Fruit fly (Drosophila melanogaster) whole organism, adult: Measurements from ENCODE around the gene CG13698.
A peak's percentile ranks its signal among the peaks of the same experiment; 100 is the strongest.

Experiments
- CG11617 ChIP-seq: fragments of 200-800 bp; sonication (Bioruptor generic); optimal IDR thresholded peaks from 2 replicates; lab custom pipeline; 2017; ENCODE audit warnings: mild to moderate bottlenecking, missing biosample characterization, missing genetic modification reagents, missing genetic modification characterization
- CG12768 ChIP-seq: fragments of 200-800 bp; sonication (Bioruptor generic); optimal IDR thresholded peaks from 2 replicates; lab custom pipeline; 2017; ENCODE audit warnings: missing biosample characterization, missing genetic modification characterization, mild to moderate bottlenecking, moderate library complexity, missing genetic modification reagents
- CG14711 ChIP-seq: fragments of 200-800 bp; sonication (Bioruptor generic); optimal IDR thresholded peaks from 2 replicates; lab custom pipeline; 2018; ENCODE audit warnings: missing biosample characterization, mild to moderate bottlenecking, missing genetic modification characterization, moderate library complexity
- CG1620 ChIP-seq: fragments of 200-800 bp; sonication (Bioruptor generic); optimal IDR thresholded peaks from 2 replicates; lab custom pipeline; 2016; ENCODE audit warnings: missing biosample characterization, missing genetic modification characterization
- CG33017 ChIP-seq: fragments of 200-800 bp; sonication (Bioruptor generic); optimal IDR thresholded peaks from 2 replicates; lab custom pipeline; 2018; ENCODE audit warnings: missing biosample characterization, mild to moderate bottlenecking, missing genetic modification characterization, moderate library complexity
- CG5204 ChIP-seq: fragments of 200-800 bp; sonication (Bioruptor generic); optimal IDR thresholded peaks from 2 replicates; lab custom pipeline; 2016; ENCODE audit warnings: missing biosample characterization, missing genetic modification characterization
- CG7045 ChIP-seq: fragments of 200-800 bp; sonication (Bioruptor generic); optimal IDR thresholded peaks from 2 replicates; lab custom pipeline; 2017; ENCODE audit warnings: missing biosample characterization, mild to moderate bottlenecking, missing genetic modification characterization
- CG7101 ChIP-seq: fragments of 200-800 bp; sonication (Bioruptor generic); optimal IDR thresholded peaks from 2 replicates; lab custom pipeline; 2018; ENCODE audit warnings: missing biosample characterization, mild to moderate bottlenecking, missing genetic modification characterization, moderate library complexity
- Clk ChIP-seq: fragments of 200-800 bp; sonication (Bioruptor generic); optimal IDR thresholded peaks from 2 replicates; lab custom pipeline; 2017; ENCODE audit warnings: missing biosample characterization, missing genetic modification characterization
- Crg-1 ChIP-seq: fragments of 200-800 bp; sonication (Bioruptor generic); optimal IDR thresholded peaks from 2 replicates; lab custom pipeline; 2016; ENCODE audit warnings: missing biosample characterization, missing genetic modification characterization
- Hr96 ChIP-seq: fragments of 200-800 bp; sonication (Bioruptor generic); optimal IDR thresholded peaks from 2 replicates; lab custom pipeline; 2016; ENCODE audit warnings: missing biosample characterization, missing genetic modification characterization
- Mnt ChIP-seq: fragments of 200-800 bp; sonication (Bioruptor generic); optimal IDR thresholded peaks from 2 replicates; lab custom pipeline; 2016; ENCODE audit warnings: missing biosample characterization, mild to moderate bottlenecking, missing genetic modification characterization
- bab1 ChIP-seq: fragments of 200-800 bp; sonication (Bioruptor generic); optimal IDR thresholded peaks from 3 replicates; lab custom pipeline; 2019; ENCODE audit warnings: missing biosample characterization, mild to moderate bottlenecking, missing genetic modification characterization, moderate library complexity
- cic ChIP-seq: fragments of 200-800 bp; sonication (Bioruptor generic); optimal IDR thresholded peaks from 2 replicates; lab custom pipeline; 2017; ENCODE audit warnings: missing biosample characterization, mild to moderate bottlenecking, missing genetic modification characterization, moderate library complexity
- cnc ChIP-seq, 2 experiments: fragments of >200 bp; optimal IDR thresholded peaks; 2 replicates each; lab custom pipeline; 2017
- kay ChIP-seq: fragments of 200-800 bp; sonication (Bioruptor generic); peaks from one replicate; lab custom pipeline; 2016; ENCODE audit warnings: missing biosample characterization, missing genetic modification characterization, borderline replicate concordance
- ovo ChIP-seq: fragments of 200-800 bp; sonication (Bioruptor generic); optimal IDR thresholded peaks from 2 replicates; lab custom pipeline; 2016; ENCODE audit warnings: missing biosample characterization, missing genetic modification characterization
- pad ChIP-seq: fragments of 200-800 bp; sonication (Bioruptor generic); optimal IDR thresholded peaks from 3 replicates; lab custom pipeline; 2017; ENCODE audit warnings: missing biosample characterization, missing genetic modification characterization, mild to moderate bottlenecking, moderate library complexity, missing genetic modification reagents
- tj ChIP-seq: fragments of 200-800 bp; sonication (Bioruptor generic); optimal IDR thresholded peaks from 3 replicates; lab custom pipeline; 2017; ENCODE audit warnings: missing biosample characterization, mild to moderate bottlenecking, missing genetic modification characterization, moderate library complexity
- toe ChIP-seq: fragments of 200-800 bp; sonication (Bioruptor generic); optimal IDR thresholded peaks from 2 replicates; lab custom pipeline; 2016; ENCODE audit warnings: missing biosample characterization, missing genetic modification characterization

CG13698 gene

dm6 chr3L:18144620-18145019 lies 38.7 kb upstream of the CG13698 start:
- TF ChIP-seq bab1 (GFP tag; lab: Kevin White, UChicago): no peak
- no peak for TF ChIP-seq toe (GFP tag; lab: Kevin White, UChicago)
- no peak for TF ChIP-seq CG7101 (tag; lab: Kevin White, UChicago)
- no peak for TF ChIP-seq CG33017
- no peak for TF ChIP-seq Hr96
- no peak for TF ChIP-seq CG7045
- no peak for TF ChIP-seq pad (GFP tag; lab: Kevin White, UChicago)
- TF ChIP-seq kay: no peak

- TF ChIP-seq CG7045 (no peak), CG11617 (no peak), bab1 (GFP tag; lab: Kevin White, UChicago) (no peak), CG7101 (tag; lab: Kevin White, UChicago) (peak; percentile 25), ovo (peak; percentile 27)
Observed at dm6 chr3L:18142969-18143368, 37.0 kb upstream of the CG13698 start.

- peak; percentile 16 for TF ChIP-seq Hr96
- TF ChIP-seq bab1 (GFP tag; lab: Kevin White, UChicago): peak; percentile 16
- TF ChIP-seq CG12768 (GFP tag; lab: Kevin White, UChicago): peak; percentile 8
- no peak for TF ChIP-seq CG7101 (tag; lab: Kevin White, UChicago)
Observed at dm6 chr3L:18139184-18139629, 33.3 kb upstream of the CG13698 start, which contains the start of gene geko. geko (plus strand) TSS chr3L:18139402.

dm6 chr3L:18138280-18138679 lies 32.3 kb upstream of the CG13698 start:
- no peak for TF ChIP-seq CG7045
- TF ChIP-seq CG33017: no peak
- TF ChIP-seq CG5204 (GFP tag; lab: Kevin White, UChicago): no peak
- TF ChIP-seq cic (GFP tag; lab: Kevin White, UChicago): no peak
- TF ChIP-seq Clk (GFP tag; lab: Kevin White, UChicago): no peak
- no peak for TF ChIP-seq CG1620 (GFP tag; lab: Kevin White, UChicago)

- TF ChIP-seq CG1620 (GFP tag; lab: Kevin White, UChicago) (no peak), Mnt (GFP tag; lab: Kevin White, UChicago) (no peak), CG7101 (tag; lab: Kevin White, UChicago) (no peak), Clk (GFP tag; lab: Kevin White, UChicago) (no peak), pad (GFP tag; lab: Kevin White, UChicago) (no peak), Hr96 (no peak), kay (no peak), CG33017 (no peak), CG7045 (no peak), toe (GFP tag; lab: Kevin White, UChicago) (no peak), cic (GFP tag; lab: Kevin White, UChicago) (no peak), tj (GFP tag; lab: Kevin White, UChicago) (no peak), Crg-1 (GFP tag; lab: Kevin White, UChicago) (no peak), CG12768 (GFP tag; lab: Kevin White, UChicago) (no peak), bab1 (GFP tag; lab: Kevin White, UChicago) (no peak), ovo (no peak), CG14711 (tag; lab: Kevin White, UChicago) (no peak), CG11617 (no peak), CG5204 (GFP tag; lab: Kevin White, UChicago) (no peak), cnc (optimal IDR thresholded peaks at IDR 0.05; lab: Kevin White, UChicago) (no peak)
Observed at dm6 chr3L:18137197-18137596, 31.2 kb upstream of the CG13698 start.

dm6 chr3L:18132589-18132988 lies 26.6 kb upstream of the CG13698 start, which contains the start of gene Cyp312a1:
Cyp312a1 (minus strand) TSS chr3L:18132689.
- TF ChIP-seq CG5204 (GFP tag; lab: Kevin White, UChicago): no peak
- peak; percentile 16 for TF ChIP-seq kay

- no peak for TF ChIP-seq ovo
- no peak for TF ChIP-seq CG12768 (GFP tag; lab: Kevin White, UChicago)
- TF ChIP-seq Mnt (GFP tag; lab: Kevin White, UChicago): no peak
- TF ChIP-seq Crg-1 (GFP tag; lab: Kevin White, UChicago): no peak
- no peak for TF ChIP-seq kay
- TF ChIP-seq cic (GFP tag; lab: Kevin White, UChicago): no peak
- no peak for TF ChIP-seq CG14711 (tag; lab: Kevin White, UChicago)
- TF ChIP-seq Clk (GFP tag; lab: Kevin White, UChicago): no peak
- TF ChIP-seq CG1620 (GFP tag; lab: Kevin White, UChicago): no peak
- TF ChIP-seq CG7101 (tag; lab: Kevin White, UChicago): no peak
- TF ChIP-seq Hr96: no peak
Observed at dm6 chr3L:18124138-18124537, 18.2 kb upstream of the CG13698 start.

- no peak for TF ChIP-seq pad (GFP tag; lab: Kevin White, UChicago)
- TF ChIP-seq Clk (GFP tag; lab: Kevin White, UChicago): no peak
Observed at dm6 chr3L:18121889-18122288, 15.9 kb upstream of the CG13698 start, which contains the start of gene CG42853. CG42853 (minus strand) TSS chr3L:18121989.
